Fruit fly (Drosophila melanogaster) whole organism, embryonic: ENCODE measurements around the gene eIF3l.

Experiments used
- Abd-B ChIP-seq: fragments of 200-800 bp; sonication (Bioruptor generic); optimal IDR thresholded peaks from 2 replicates; lab custom pipeline; 2018; ENCODE audit warnings: missing biosample characterization, mild to moderate bottlenecking, missing genetic modification characterization, moderate library complexity
- Ada2b ChIP-seq: fragments of 200-800 bp; sonication (Bioruptor generic); IDR thresholded peaks from 2 replicates; pipeline ENCODE4 v1.3.6; 2022; ENCODE audit warnings: missing biosample characterization, missing genetic modification characterization
- CG10565 ChIP-seq: fragments of 200-800 bp; sonication (Bioruptor generic); optimal IDR thresholded peaks from 3 replicates; lab custom pipeline; 2016; ENCODE audit warnings: missing biosample characterization, mild to moderate bottlenecking, missing genetic modification characterization
- CG11504 ChIP-seq: fragments of 200-800 bp; sonication (Bioruptor generic); optimal IDR thresholded peaks from 3 replicates; lab custom pipeline; 2019; ENCODE audit warnings: missing biosample characterization, mild to moderate bottlenecking, missing genetic modification characterization, moderate library complexity
- CG11560 ChIP-seq: fragments of 200-800 bp; sonication (Bioruptor generic); IDR thresholded peaks from 3 replicates; pipeline ENCODE4 v1.3.6; 2022; ENCODE audit warnings: missing biosample characterization, missing genetic modification characterization
- CG12104 ChIP-seq: fragments of 200-800 bp; sonication (Bioruptor generic); optimal IDR thresholded peaks from 3 replicates; lab custom pipeline; 2016; ENCODE audit warnings: missing biosample characterization, missing genetic modification characterization
- CG1233 ChIP-seq: fragments of 200-800 bp; sonication (Bioruptor generic); optimal IDR thresholded peaks from 4 replicates; lab custom pipeline; 2018; ENCODE audit warnings: missing biosample characterization, mild to moderate bottlenecking, missing genetic modification characterization
- CG12744 ChIP-seq: fragments of 200-800 bp; sonication (Bioruptor generic); optimal IDR thresholded peaks from 2 replicates; lab custom pipeline; 2016; ENCODE audit warnings: missing biosample characterization, missing genetic modification characterization
- CG12942 ChIP-seq: fragments of 200-800 bp; sonication (Bioruptor generic); optimal IDR thresholded peaks from 3 replicates; lab custom pipeline; 2016; ENCODE audit warnings: missing biosample characterization, missing genetic modification characterization
- CG17912 ChIP-seq: fragments of 200-800 bp; sonication (Bioruptor generic); optimal IDR thresholded peaks from 2 replicates; lab custom pipeline; 2018; ENCODE audit warnings: missing biosample characterization, mild to moderate bottlenecking, missing genetic modification characterization
- CG2129 ChIP-seq: fragments of 200-800 bp; sonication (Bioruptor generic); IDR thresholded peaks from 2 replicates; pipeline ENCODE4 v1.3.6; 2022; ENCODE audit warnings: missing biosample characterization, missing genetic modification characterization; ENCODE audit not compliant: partially characterized antibody
- CG30020 ChIP-seq: fragments of 200-800 bp; optimal IDR thresholded peaks from 2 replicates; lab custom pipeline; 2019; ENCODE audit warnings: missing biosample characterization, mild to moderate bottlenecking, missing genetic modification characterization, moderate library complexity
- CG31224 ChIP-seq: fragments of 200-800 bp; sonication (Bioruptor generic); IDR thresholded peaks from 2 replicates; pipeline ENCODE4 v1.3.6; 2022; ENCODE audit warnings: missing biosample characterization, missing genetic modification characterization
- CG31365 ChIP-seq: fragments of 200-800 bp; sonication (Bioruptor generic); optimal IDR thresholded peaks from 2 replicates; lab custom pipeline; 2018; ENCODE audit warnings: missing biosample characterization, mild to moderate bottlenecking, missing genetic modification characterization
- CG33557 ChIP-seq: fragments of 200-800 bp; sonication (Bioruptor generic); optimal IDR thresholded peaks from 2 replicates; lab custom pipeline; 2019; ENCODE audit warnings: missing biosample characterization, mild to moderate bottlenecking, missing genetic modification characterization, moderate library complexity
- CG4404 ChIP-seq: fragments of 200-800 bp; sonication (Bioruptor generic); IDR thresholded peaks from 2 replicates; pipeline ENCODE4 v1.3.6; 2022; ENCODE audit warnings: missing biosample characterization, missing genetic modification characterization
- CG4617 ChIP-seq: fragments of 200-800 bp; sonication (Bioruptor generic); optimal IDR thresholded peaks from 3 replicates; lab custom pipeline; 2016; ENCODE audit warnings: missing biosample characterization, missing genetic modification characterization, borderline replicate concordance
- CG6765 ChIP-seq: fragments of 200-800 bp; sonication (Bioruptor generic); optimal IDR thresholded peaks from 3 replicates; lab custom pipeline; 2017; ENCODE audit warnings: missing biosample characterization, mild to moderate bottlenecking, missing genetic modification characterization
- CG7963 ChIP-seq: fragments of 200-800 bp; sonication (Bioruptor generic); IDR thresholded peaks from 3 replicates; pipeline ENCODE4 v1.3.6; 2022; ENCODE audit warnings: missing biosample characterization, missing genetic modification characterization; ENCODE audit not compliant: partially characterized antibody
- CG8290 ChIP-seq, 3 experiments: fragments of 200-800 bp; sonication (Bioruptor generic); optimal IDR thresholded peaks; 2 replicates each; lab custom pipeline; 2016 to 2019; ENCODE audit warnings: missing biosample characterization in 3 of 3, missing genetic modification characterization in 3 of 3, mild to moderate bottlenecking in 2 of 3, moderate library complexity in 1 of 3
- CG9797 ChIP-seq: fragments of 200-800 bp; sonication (Bioruptor generic); optimal IDR thresholded peaks from 3 replicates; lab custom pipeline; 2018; ENCODE audit warnings: missing biosample characterization, mild to moderate bottlenecking, missing genetic modification characterization
- CHES-1-like ChIP-seq: fragments of 200-800 bp; sonication (Bioruptor generic); optimal IDR thresholded peaks from 2 replicates; lab custom pipeline; 2016; ENCODE audit warnings: missing biosample characterization, missing genetic modification characterization
- Chrac-16 ChIP-seq: fragments of 200-800 bp; sonication (Bioruptor generic); optimal IDR thresholded peaks from 3 replicates; lab custom pipeline; 2016; ENCODE audit warnings: missing biosample characterization, missing genetic modification characterization
- Deaf1 ChIP-seq: fragments of 200-800 bp; optimal IDR thresholded peaks from 3 replicates; lab custom pipeline; 2019; ENCODE audit warnings: missing biosample characterization, mild to moderate bottlenecking, missing genetic modification characterization, moderate library complexity
- Dfd ChIP-seq, 2 experiments: fragments of >200 bp; optimal IDR thresholded peaks; 2 replicates each; lab custom pipeline; 2017; ENCODE audit warnings: missing biosample characterization in 2 of 2, missing genetic modification characterization in 2 of 2
- HLH4C ChIP-seq: fragments of 200-800 bp; sonication (Bioruptor generic); IDR thresholded peaks from 3 replicates; pipeline ENCODE4 v1.3.6; 2022; ENCODE audit warnings: missing biosample characterization, missing genetic modification characterization; ENCODE audit not compliant: partially characterized antibody
- Kr ChIP-seq: fragments of 200-800 bp; sonication (Bioruptor generic); optimal IDR thresholded peaks from 2 replicates; lab custom pipeline; 2017; ENCODE audit warnings: missing biosample characterization, mild to moderate bottlenecking, missing genetic modification characterization
- Lpt ChIP-seq: fragments of >200 bp; optimal IDR thresholded peaks from 2 replicates; lab custom pipeline; 2018; ENCODE audit warnings: missing biosample characterization, missing genetic modification characterization
- MBD-R2 ChIP-seq: fragments of 200-800 bp; sonication (Bioruptor generic); IDR thresholded peaks from 2 replicates; pipeline ENCODE4 v1.3.6; 2022; ENCODE audit warnings: missing biosample characterization, missing genetic modification characterization
- Opbp ChIP-seq: fragments of 200-800 bp; sonication (Bioruptor generic); IDR thresholded peaks from 3 replicates; pipeline ENCODE4 v1.3.6; 2022; ENCODE audit warnings: missing biosample characterization, missing genetic modification characterization; ENCODE audit not compliant: partially characterized antibody
- Sox100B ChIP-seq: fragments of 200-800 bp; sonication (Bioruptor generic); optimal IDR thresholded peaks from 3 replicates; lab custom pipeline; 2018; ENCODE audit warnings: missing biosample characterization, mild to moderate bottlenecking, missing genetic modification characterization
- Usf ChIP-seq: fragments of 200-800 bp; sonication (Bioruptor generic); optimal IDR thresholded peaks from 2 replicates; lab custom pipeline; 2017; ENCODE audit warnings: missing genotype, missing biosample characterization, missing genetic modification characterization
- amos ChIP-seq: fragments of 200-800 bp; sonication (Bioruptor generic); IDR thresholded peaks from 2 replicates; pipeline ENCODE4 v1.3.6; 2022; ENCODE audit warnings: missing biosample characterization, missing genetic modification characterization; ENCODE audit not compliant: partially characterized antibody
- ara ChIP-seq: fragments of 200-800 bp; sonication (Bioruptor generic); IDR thresholded peaks from 2 replicates; pipeline ENCODE4 v1.3.6; 2022; ENCODE audit warnings: missing biosample characterization, missing genetic modification characterization
- ato ChIP-seq: fragments of 200-800 bp; sonication (Bioruptor generic); IDR thresholded peaks from 2 replicates; pipeline ENCODE4 v1.3.6; 2022; ENCODE audit warnings: missing biosample characterization, missing genetic modification characterization; ENCODE audit not compliant: partially characterized antibody
- bbx ChIP-seq: fragments of 200-800 bp; sonication (Bioruptor generic); IDR thresholded peaks from 2 replicates; pipeline ENCODE4 v1.3.6; 2022; ENCODE audit warnings: missing biosample characterization, missing genetic modification characterization; ENCODE audit not compliant: partially characterized antibody
- crol ChIP-seq: fragments of 200-800 bp; sonication (Bioruptor generic); IDR thresholded peaks from 2 replicates; pipeline ENCODE4 v1.3.6; 2022; ENCODE audit warnings: missing biosample characterization, missing genetic modification characterization
- cwo ChIP-seq: fragments of 200-800 bp; sonication (Bioruptor generic); optimal IDR thresholded peaks from 3 replicates; lab custom pipeline; 2017; ENCODE audit warnings: missing biosample characterization, missing genetic modification characterization, mild to moderate bottlenecking, moderate library complexity, missing genetic modification reagents
- exex ChIP-seq: fragments of 200-800 bp; sonication (Bioruptor generic); optimal IDR thresholded peaks from 4 replicates; lab custom pipeline; 2018; ENCODE audit warnings: missing biosample characterization, mild to moderate bottlenecking, missing genetic modification characterization, moderate library complexity
- gcm ChIP-seq: fragments of 200-800 bp; sonication (Bioruptor generic); optimal IDR thresholded peaks from 2 replicates; lab custom pipeline; 2019; ENCODE audit warnings: missing biosample characterization, mild to moderate bottlenecking, missing genetic modification characterization, moderate library complexity
- ind ChIP-seq: fragments of 200-800 bp; sonication (Bioruptor generic); optimal IDR thresholded peaks from 3 replicates; lab custom pipeline; 2016; ENCODE audit warnings: missing biosample characterization, missing genetic modification characterization
- ken ChIP-seq: fragments of 200-800 bp; sonication (Bioruptor generic); IDR thresholded peaks from 3 replicates; pipeline ENCODE4 v1.3.6; 2022; ENCODE audit warnings: missing biosample characterization, missing genetic modification characterization
- klu ChIP-seq: fragments of 200-800 bp; sonication (Bioruptor generic); IDR thresholded peaks from 2 replicates; pipeline ENCODE4 v1.3.6; 2022; ENCODE audit warnings: missing biosample characterization, missing genetic modification characterization
- lilli ChIP-seq: fragments of 200-800 bp; sonication (Bioruptor generic); optimal IDR thresholded peaks from 3 replicates; lab custom pipeline; 2016; ENCODE audit warnings: missing biosample characterization, missing genetic modification characterization
- nerfin-2 ChIP-seq: fragments of 200-800 bp; sonication (Bioruptor generic); IDR thresholded peaks from 2 replicates; pipeline ENCODE4 v1.3.6; 2022; ENCODE audit warnings: missing biosample characterization, missing genetic modification characterization; ENCODE audit not compliant: partially characterized antibody
- p53 ChIP-seq: fragments of 200-800 bp; sonication (Bioruptor generic); optimal IDR thresholded peaks from 2 replicates; lab custom pipeline; 2016; ENCODE audit warnings: missing biosample characterization, missing genetic modification characterization
- peb ChIP-seq: fragments of 200-800 bp; sonication (Bioruptor generic); IDR thresholded peaks from 2 replicates; pipeline ENCODE4 v1.3.6; 2022; ENCODE audit warnings: missing biosample characterization, missing genetic modification characterization
- sc ChIP-seq, 3 experiments: fragments of >200 bp in 2 of 3; fragments of 200-800 bp in 1 of 3; sonication (Bioruptor generic) in 1 of 3; optimal IDR thresholded peaks; 2 replicates in 2 of 3; 3 replicates in 1 of 3; lab custom pipeline; 2017; ENCODE audit warnings: mild to moderate bottlenecking in 1 of 3, missing biosample characterization in 1 of 3, missing genetic modification characterization in 1 of 3, missing genetic modification reagents in 1 of 3
- wdn ChIP-seq: fragments of 200-800 bp; sonication (Bioruptor generic); IDR thresholded peaks from 2 replicates; pipeline ENCODE4 v1.3.6; 2022; ENCODE audit warnings: missing biosample characterization, missing genetic modification characterization

The eIF3l gene

dm6 chr3L:12131918-12132317, 14.0 kb downstream of the eIF3l start, which contains the start of gene DEF8 (continued):
- TF ChIP-seq Opbp (GFP tag; lab: Robert Waterston, UW) = peak; percentile 17; the same call in 1 of the 3 replicates
- no peak for TF ChIP-seq CG31365 (tag; lab: Kevin White, UChicago)
- peak; percentile 87 for TF ChIP-seq Ada2b (GFP tag; lab: Robert Waterston, UW)
- TF ChIP-seq Usf (GFP tag; lab: Kevin White, UChicago) = peak; percentile 49
- TF ChIP-seq Lpt = no peak
- no peak for TF ChIP-seq CG4404
- peak; percentile 75 for TF ChIP-seq ken
- peak; percentile 80 for TF ChIP-seq CG1233
- no peak for TF ChIP-seq HLH4C
- peak; percentile 60; the same call in 1 of the 3 replicates for TF ChIP-seq CG11560 (tag; lab: Robert Waterston, UW)
- TF ChIP-seq Sox100B (GFP tag; lab: Kevin White, UChicago) = peak; percentile 88
- peak; percentile 29; the same call in 1 of the 2 replicates for TF ChIP-seq klu (GFP tag; lab: Robert Waterston, UW)
- TF ChIP-seq CG9797 (GFP tag; lab: Kevin White, UChicago) = peak; percentile 31
- TF ChIP-seq gcm = peak; percentile 81
- TF ChIP-seq CG31224 = peak; percentile 72
- TF ChIP-seq p53 (GFP tag; lab: Kevin White, UChicago) = no peak
- TF ChIP-seq Abd-B (GFP tag; lab: Kevin White, UChicago) = no peak
- TF ChIP-seq MBD-R2 (GFP tag; lab: Robert Waterston, UW) = peak; percentile 93
- no peak for TF ChIP-seq crol (GFP tag; lab: Robert Waterston, UW)
- TF ChIP-seq CHES-1-like (GFP tag; lab: Kevin White, UChicago) = peak; percentile 12
- peak; percentile 70 for TF ChIP-seq CG17912 (GFP tag; lab: Kevin White, UChicago)
- peak; percentile 77 for TF ChIP-seq CG12942 (GFP tag; lab: Kevin White, UChicago)
- no peak for TF ChIP-seq exex
- TF ChIP-seq ind = peak; percentile 79
- no peak for TF ChIP-seq CG7963
- TF ChIP-seq Dfd (GFP tag; optimal IDR thresholded peaks at IDR 0.05; lab: Kevin White, UChicago) = no peak
- peak; percentile 79 for TF ChIP-seq CG8290 (GFP tag; optimal IDR thresholded peaks at IDR 0.05; lab: Kevin White, UChicago)
- TF ChIP-seq CG8290 (tag; optimal IDR thresholded peaks at IDR 0.05; lab: Kevin White, UChicago) = no peak
- peak; percentile 76 for TF ChIP-seq lilli (GFP tag; lab: Kevin White, UChicago)
- TF ChIP-seq CG30020 (tag; lab: Kevin White, UChicago) = peak; percentile 69
- TF ChIP-seq CG10565 (GFP tag; lab: Kevin White, UChicago) = no peak
- TF ChIP-seq CG6765 = peak; percentile 82
- peak; percentile 71 for TF ChIP-seq Deaf1 (tag; lab: Kevin White, UChicago)
- peak; percentile 62 for TF ChIP-seq wdn
- TF ChIP-seq CG12104 (GFP tag; lab: Kevin White, UChicago) = peak; percentile 76
- TF ChIP-seq cwo (GFP tag; lab: Kevin White, UChicago) = peak; percentile 74
- peak; percentile 41; the same call in 1 of the 2 replicates for TF ChIP-seq peb
- TF ChIP-seq CG4617 (GFP tag; lab: Kevin White, UChicago) = peak; percentile 96
- TF ChIP-seq bbx (GFP tag; lab: Robert Waterston, UW) = 0 out of 2 replicates have a peak, but pooled peaks have one; percentile 26
- TF ChIP-seq CG2129 (GFP tag; lab: Robert Waterston, UW) = no peak
- TF ChIP-seq ato (GFP tag; lab: Robert Waterston, UW) = 0 out of 2 replicates have a peak, but pooled peaks have one; percentile 19
- TF ChIP-seq nerfin-2 (GFP tag; lab: Robert Waterston, UW) = no peak
- TF ChIP-seq ara (GFP tag; lab: Robert Waterston, UW) = peak; percentile 52; the same call in 1 of the 2 replicates
- TF ChIP-seq Chrac-16 = peak; percentile 79
- TF ChIP-seq CG11504 (tag; lab: Kevin White, UChicago) = peak; percentile 92
- peak; percentile 78 for TF ChIP-seq CG33557
- TF ChIP-seq sc (optimal IDR thresholded peaks at IDR 0.05; lab: Kevin White, UChicago) = no peak
- TF ChIP-seq sc (GFP tag; optimal IDR thresholded peaks at IDR 0.05; lab: Kevin White, UChicago) = peak; percentile 65
- TF ChIP-seq CG12744 (GFP tag; lab: Kevin White, UChicago) = no peak
- peak; percentile 48 for TF ChIP-seq amos (GFP tag; lab: Robert Waterston, UW)
- no peak for TF ChIP-seq Kr (GFP tag; lab: Kevin White, UChicago)
